Worm (Caenorhabditis elegans) whole organism, L4 larva: ENCODE data around the gene Y9C9A.16.

Experiments used
- F26F4.8 ChIP-seq: fragments of 200-800 bp; sonication (Bioruptor generic); conservative IDR thresholded peaks from 2 replicates; pipeline ENCODE4 v1.3.6; 2022; ENCODE audit warnings: missing genetic modification characterization, missing compliant biosample characterization
- F37D6.2 ChIP-seq: sonication (generic microtip); optimal IDR thresholded peaks from 2 replicates; lab custom pipeline; 2016; ENCODE audit warnings: mild to moderate bottlenecking, missing genetic modification characterization, missing compliant biosample characterization
- F49E8.2 ChIP-seq: sonication (generic microtip); optimal IDR thresholded peaks from 2 replicates; lab custom pipeline; 2016; ENCODE audit warnings: missing compliant biosample characterization, mild to moderate bottlenecking, missing genetic modification characterization, borderline replicate concordance
- Y48G9A.11 ChIP-seq: fragments of 200-800 bp; sonication (Bioruptor generic); IDR thresholded peaks from 2 replicates; pipeline ENCODE4 v1.3.6; 2022; ENCODE audit warnings: missing genetic modification reagents, missing genetic modification characterization, missing compliant biosample characterization
- ZK337.2 ChIP-seq: fragments of 200-800 bp; sonication (Bioruptor generic); IDR thresholded peaks from 2 replicates; pipeline ENCODE4 v1.3.6; 2022; ENCODE audit warnings: missing genetic modification reagents, missing genetic modification characterization, missing compliant biosample characterization
- aha-1 ChIP-seq: fragments of 150-350 bp; peaks from one replicate; lab custom pipeline; 2014; ENCODE audit warnings: missing biosample characterization, missing genetic modification characterization
- arid-1 ChIP-seq: fragments of 200-800 bp; sonication (Bioruptor generic); conservative IDR thresholded peaks from 2 replicates; pipeline ENCODE4 v1.3.6; 2022; ENCODE audit warnings: missing genetic modification reagents, missing genetic modification characterization, missing compliant biosample characterization
- attf-4 ChIP-seq: sonication (generic microtip); optimal IDR thresholded peaks from 3 replicates; lab custom pipeline; 2017; ENCODE audit warnings: missing biosample characterization, missing genetic modification characterization
- ceh-20 ChIP-seq: fragments of 200-800 bp; sonication (Bioruptor generic); IDR thresholded peaks from 2 replicates; pipeline ENCODE4 v1.3.6; 2022; ENCODE audit warnings: missing genetic modification reagents, missing genetic modification characterization, missing compliant biosample characterization
- ceh-32 ChIP-seq: sonication (generic microtip); optimal IDR thresholded peaks from 2 replicates; lab custom pipeline; 2016; ENCODE audit warnings: mild to moderate bottlenecking, missing genetic modification characterization, missing compliant biosample characterization; ENCODE audit not compliant: poor library complexity
- daf-16 ChIP-seq, 3 experiments: sonication (generic microtip); optimal IDR thresholded peaks; 2 replicates each; lab custom pipeline; 2016 to 2017; ENCODE audit warnings: missing genetic modification characterization in 3 of 3, missing genetic modification reagents in 3 of 3, mild to moderate bottlenecking in 2 of 3, missing compliant biosample characterization in 2 of 3, missing biosample characterization in 1 of 3, moderate library complexity in 1 of 3
- daf-19 ChIP-seq: fragments of 200-800 bp; sonication (Bioruptor generic); conservative IDR thresholded peaks from 2 replicates; pipeline ENCODE4 v1.3.6; 2022; ENCODE audit warnings: missing genetic modification characterization, missing compliant biosample characterization
- egl-43 ChIP-seq: fragments of 200-800 bp; sonication (Bioruptor generic); IDR thresholded peaks from 2 replicates; pipeline ENCODE4 v1.3.6; 2022; ENCODE audit warnings: missing genetic modification reagents, missing genetic modification characterization, missing compliant biosample characterization
- madf-5 ChIP-seq, 2 experiments: fragments of 200-800 bp; sonication (Bioruptor generic); IDR thresholded peaks; 2 replicates each; pipeline ENCODE4 v1.3.6; 2022; ENCODE audit warnings: missing compliant biosample characterization in 2 of 2, missing genetic modification characterization in 2 of 2
- mxl-2 ChIP-seq: fragments of 200-800 bp; sonication (Bioruptor generic); conservative IDR thresholded peaks from 2 replicates; pipeline ENCODE4 v1.3.6; 2022; ENCODE audit warnings: missing genetic modification reagents, missing genetic modification characterization, missing compliant biosample characterization
- nhr-237 ChIP-seq: sonication (generic microtip); optimal IDR thresholded peaks from 2 replicates; lab custom pipeline; 2017; ENCODE audit warnings: missing biosample characterization, missing genetic modification characterization
- nhr-77 ChIP-seq: fragments of 150-350 bp; optimal IDR thresholded peaks from 2 replicates; lab custom pipeline; 2014; ENCODE audit warnings: missing biosample characterization, missing genetic modification characterization
- pha-4 ChIP-seq, 2 experiments: fragments of 150-350 bp in 1 of 2; fragments of 200-800 bp in 1 of 2; sonication (Bioruptor generic) in 1 of 2; IDR thresholded peaks in 1 of 2; optimal IDR thresholded peaks in 1 of 2; 2 replicates each; pipeline versions ENCODE4 v1.3.6 to Lab custom; 2014 to 2022; ENCODE audit warnings: missing genetic modification characterization in 2 of 2, missing genetic modification reagents in 2 of 2, missing biosample characterization in 1 of 2, missing compliant biosample characterization in 1 of 2
- set-16 ChIP-seq: fragments of 200-800 bp; sonication (Bioruptor generic); IDR thresholded peaks from 2 replicates; pipeline ENCODE4 v1.3.6; 2022; ENCODE audit warnings: missing genetic modification reagents, missing genetic modification characterization, missing compliant biosample characterization
- snpc-1.2 ChIP-seq: fragments of 200-800 bp; sonication (Bioruptor generic); IDR thresholded peaks from 2 replicates; pipeline ENCODE4 v1.3.6; 2022; ENCODE audit warnings: missing genetic modification reagents, missing genetic modification characterization, missing compliant biosample characterization
- snpc-4 ChIP-seq: fragments of 150-350 bp; optimal IDR thresholded peaks from 2 replicates; lab custom pipeline; 2014; ENCODE audit warnings: missing biosample characterization, missing genetic modification characterization
- tag-97 ChIP-seq: fragments of 200-800 bp; sonication (Bioruptor generic); IDR thresholded peaks from 2 replicates; pipeline ENCODE4 v1.3.6; 2022; ENCODE audit warnings: missing genetic modification characterization, missing compliant biosample characterization
- unc-62 ChIP-seq, 3 experiments: fragments of 150-350 bp in 1 of 3; sonication (generic microtip); optimal IDR thresholded peaks in 2 of 3; peaks in 1 of 3; 1 replicate in 1 of 3; 2 replicates in 2 of 3; lab custom pipeline; 2014 to 2017; ENCODE audit warnings: missing biosample characterization in 3 of 3, missing genetic modification characterization in 3 of 3, missing genetic modification reagents in 3 of 3, missing genotype in 1 of 3
- vab-7 ChIP-seq: fragments of 200-800 bp; sonication (Bioruptor generic); IDR thresholded peaks from 2 replicates; pipeline ENCODE4 v1.3.6; 2022; ENCODE audit warnings: missing genetic modification reagents, missing genetic modification characterization, missing compliant biosample characterization
- ztf-11 ChIP-seq: fragments of 150-350 bp; optimal IDR thresholded peaks from 2 replicates; lab custom pipeline; 2014; ENCODE audit warnings: missing biosample characterization, missing genetic modification characterization

Y9C9A.16 gene

DNA sequence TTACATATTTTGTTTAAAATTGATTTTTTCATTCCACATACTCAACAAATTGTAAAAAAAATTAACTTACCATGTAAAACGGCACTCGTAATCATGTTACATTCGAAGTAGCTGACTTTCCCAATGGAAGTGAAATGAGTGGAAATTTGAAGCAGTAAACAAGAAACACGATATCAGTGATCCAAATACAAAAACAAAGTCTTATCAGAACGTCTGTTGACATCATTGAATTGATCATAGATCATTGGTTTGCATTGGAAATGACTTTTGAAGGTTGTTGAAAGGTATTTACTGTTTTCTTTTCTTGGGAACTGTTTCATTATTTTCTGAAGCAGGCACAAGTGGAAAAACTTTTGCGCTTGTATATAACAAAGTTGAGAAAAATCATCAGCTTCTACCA, at the start of gene Y9C9A.16:
TSS of gene Y9C9A.16 (minus strand) at position 131 of the 400 bp plus-strand sequence.
- TF ChIP-seq ZK337.2 (GFP tag; lab: Robert Waterston, UW) (no peak), daf-16 (GFP tag; optimal IDR thresholded peaks at IDR 0.05; lab: Kevin White, UChicago) (no peak), daf-16 (tag; optimal IDR thresholded peaks at IDR 0.05; lab: Kevin White, UChicago) (peak; percentile 100), unc-62 (GFP tag; optimal IDR thresholded peaks at IDR 0.05 in 1 of 2; lab: Kevin White, UChicago) (peak in 1 of 2 experiments; percentile 57), unc-62 (tag; optimal IDR thresholded peaks at IDR 0.05; lab: Kevin White, UChicago) (no peak)

ce11 chrIV:5025646-5026045, 49.7 kb upstream of the Y9C9A.16 start, which contains the start of gene C09B9.85:
Gene C09B9.85, minus strand, starts transcription at chrIV:5025746.
- TF ChIP-seq daf-19 (GFP tag; lab: Robert Waterston, UW) (no peak), arid-1 (GFP tag; lab: Robert Waterston, UW) (no peak)

DNA sequence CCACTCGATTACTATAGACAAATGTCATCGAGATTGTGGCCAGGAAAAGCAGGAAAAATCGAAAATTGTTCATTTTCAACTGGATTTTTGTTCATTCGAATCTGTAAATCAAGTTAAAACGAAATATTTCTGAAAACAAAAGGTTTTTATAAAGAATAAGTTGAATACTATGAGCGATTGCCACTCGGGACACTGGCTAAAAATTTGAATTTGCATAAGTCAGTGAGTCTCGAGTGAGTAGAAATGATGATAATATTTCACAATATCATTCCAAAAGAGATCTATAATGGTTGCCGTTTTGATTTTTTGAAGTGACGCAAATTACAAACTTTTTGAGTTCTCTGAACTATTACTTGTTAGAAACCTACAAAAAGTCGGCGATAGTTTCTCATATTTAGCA, 44.6 kb upstream of the Y9C9A.16 start, which contains the start of gene T28H11.8:
TSS of gene T28H11.8 (minus strand) at position 101 of the 400 bp plus-strand sequence.
- TF ChIP-seq nhr-237 = no peak
- TF ChIP-seq aha-1 = peak; percentile 30

- TF ChIP-seq set-16 (GFP tag; lab: Robert Waterston, UW) = peak; percentile 82
- TF ChIP-seq, all 104 proteins: peak for 1; not testable (repeated sequence) for 103
These were observed 41.1 kb upstream of the Y9C9A.16 start, which contains the start of gene T28H11.7 for ce11 chrIV:5017075-5017474. Gene T28H11.7, minus strand, starts transcription at chrIV:5017175.

- peak; percentile 83 for TF ChIP-seq set-16 (GFP tag; lab: Robert Waterston, UW)
These were observed 40.5 kb upstream of the Y9C9A.16 start, which contains the start of gene ssq-4 for ce11 chrIV:5016461-5016860. Gene ssq-4, plus strand, starts transcription at chrIV:5016479.

DNA sequence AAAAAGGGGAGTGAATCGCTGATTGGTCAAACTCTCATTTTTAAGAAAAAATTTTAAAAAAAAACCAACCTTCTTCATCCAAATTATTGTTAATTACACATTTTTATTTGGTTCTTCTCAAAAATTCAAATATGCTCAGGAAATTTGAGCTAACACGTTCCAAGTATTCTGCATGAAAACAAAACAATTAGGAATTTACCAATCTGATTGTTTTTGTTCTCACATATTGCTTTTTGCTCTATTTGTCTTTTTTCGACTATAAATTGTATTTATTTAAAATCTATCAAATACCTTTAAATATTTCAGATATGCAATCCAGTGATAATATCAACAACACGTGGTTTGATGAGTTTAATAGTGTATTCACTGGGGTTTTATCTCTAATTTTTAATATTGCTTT, 36.3 kb upstream of the Y9C9A.16 start, which contains the start of gene srm-1:
TSS of gene srm-1 (plus strand) at position 301 of the 400 bp plus-strand sequence.
- TF ChIP-seq attf-4 = no peak
- TF ChIP-seq daf-19 (GFP tag; lab: Robert Waterston, UW) = no peak
- no peak for TF ChIP-seq F37D6.2
- no peak for TF ChIP-seq ceh-32 (tag; lab: Kevin White, UChicago)
- TF ChIP-seq F49E8.2 = no peak
- TF ChIP-seq madf-5 (GFP tag; IDR thresholded peaks at IDR 0.05; lab: Robert Waterston, UW) = no peak
- no peak for TF ChIP-seq ceh-20 (GFP tag; lab: Robert Waterston, UW)
- no peak for TF ChIP-seq vab-7 (GFP tag; lab: Robert Waterston, UW)
- TF ChIP-seq ztf-11 (tag; lab: Kevin White, UChicago) = no peak
- no peak for TF ChIP-seq snpc-4 (tag; lab: Kevin White, UChicago)
- no peak for TF ChIP-seq nhr-77 (tag; lab: Kevin White, UChicago)
- no peak for TF ChIP-seq unc-62 (GFP tag; optimal IDR thresholded peaks at IDR 0.05 in 1 of 2; lab: Kevin White, UChicago)
- TF ChIP-seq unc-62 (tag; optimal IDR thresholded peaks at IDR 0.05; lab: Kevin White, UChicago) = no peak
- no peak for TF ChIP-seq tag-97
- TF ChIP-seq mxl-2 = no peak

- TF ChIP-seq snpc-1.2 (GFP tag; lab: Robert Waterston, UW) = peak; percentile 74
These were observed 35.1 kb upstream of the Y9C9A.16 start for ce11 chrIV:5011025-5011424.

DNA sequence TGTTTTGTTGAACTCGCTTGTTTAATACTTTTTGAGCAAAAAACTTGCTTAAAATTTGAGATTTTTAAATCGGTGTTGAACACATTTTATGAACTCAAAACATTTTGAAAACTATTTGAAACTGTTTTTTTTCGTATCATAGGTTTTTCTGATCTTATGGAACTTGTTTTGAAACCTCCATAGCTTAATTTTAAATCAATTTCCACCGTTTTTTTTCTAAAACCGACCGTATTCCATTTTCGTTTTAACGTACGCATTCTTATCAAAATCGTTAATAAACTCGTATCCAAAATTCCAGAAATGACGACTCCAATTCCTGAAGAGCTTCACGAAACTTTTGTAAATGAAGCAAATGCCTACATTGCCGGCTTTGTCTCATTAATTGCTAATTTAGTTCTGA, 32.5 kb upstream of the Y9C9A.16 start, which contains the start of gene srm-2:
TSS of gene srm-2 (plus strand) at position 301 of the 400 bp plus-strand sequence.
- no peak for TF ChIP-seq Y48G9A.11
- no peak for TF ChIP-seq F37D6.2
- no peak for TF ChIP-seq egl-43 (GFP tag; lab: Robert Waterston, UW)
- TF ChIP-seq F26F4.8 (GFP tag; lab: Robert Waterston, UW) = no peak
- TF ChIP-seq pha-4 (GFP tag; IDR thresholded peaks at IDR 0.05; lab: Robert Waterston, UW) = no peak
- TF ChIP-seq pha-4 (tag; optimal IDR thresholded peaks at IDR 0.05; lab: Kevin White, UChicago) = no peak
